Worm (Caenorhabditis elegans) whole organism, L1 larva: Measurements from ENCODE around the gene cyp-32B1.

Experiments used
- aly-2 ChIP-seq: fragments of 150-350 bp; optimal IDR thresholded peaks from 2 replicates; lab custom pipeline; 2014; ENCODE audit warnings: missing biosample characterization, missing genetic modification characterization
- ama-1 ChIP-seq: fragments of 150-350 bp; optimal IDR thresholded peaks from 2 replicates; lab custom pipeline; 2014
- blmp-1 ChIP-seq: fragments of 150-350 bp; optimal IDR thresholded peaks from 2 replicates; lab custom pipeline; 2014; ENCODE audit warnings: missing biosample characterization, missing genetic modification characterization
- ceh-8 ChIP-seq: fragments of 200-800 bp; sonication (Bioruptor generic); optimal IDR thresholded peaks from 2 replicates; lab custom pipeline; 2018; ENCODE audit warnings: mild to moderate bottlenecking, missing genetic modification characterization, moderate library complexity, missing compliant biosample characterization
- ceh-82 ChIP-seq, 3 experiments: fragments of 150-350 bp in 1 of 3; sonication (generic microtip) in 2 of 3; optimal IDR thresholded peaks; 2 replicates each; lab custom pipeline; 2014 to 2017; ENCODE audit warnings: missing biosample characterization in 3 of 3, missing genetic modification characterization in 3 of 3
- ces-1 ChIP-seq: fragments of 150-350 bp; optimal IDR thresholded peaks from 2 replicates; lab custom pipeline; 2014; ENCODE audit warnings: missing biosample characterization, missing genetic modification reagents, missing genetic modification characterization
- dpl-1 ChIP-seq, 3 experiments: fragments of 150-350 bp in 2 of 3; sonication (generic microtip) in 1 of 3; optimal IDR thresholded peaks; 2 replicates each; lab custom pipeline; 2014 to 2017; ENCODE audit warnings: missing biosample characterization in 3 of 3, missing genetic modification characterization in 3 of 3, missing genetic modification reagents in 3 of 3
- efl-1 ChIP-seq, 4 experiments: fragments of 150-350 bp; optimal IDR thresholded peaks in 3 of 4; peaks in 1 of 4; 1 replicate in 1 of 4; 2 replicates in 3 of 4; lab custom pipeline; 2014; ENCODE audit warnings: missing biosample characterization in 2 of 4, missing genetic modification characterization in 2 of 4, missing genetic modification reagents in 2 of 4
- elt-2 ChIP-seq: sonication (generic microtip); optimal IDR thresholded peaks from 2 replicates; lab custom pipeline; 2016; ENCODE audit warnings: missing genetic modification characterization, mild to moderate bottlenecking, inconsistent platforms, missing compliant biosample characterization, missing genetic modification reagents
- ets-5 ChIP-seq: fragments of 200-800 bp; sonication (Bioruptor generic); IDR thresholded peaks from 2 replicates; pipeline ENCODE4 v1.3.6; 2022; ENCODE audit warnings: missing genetic modification characterization, missing compliant biosample characterization
- fkh-8 ChIP-seq: sonication (generic microtip); optimal IDR thresholded peaks from 2 replicates; lab custom pipeline; 2016; ENCODE audit warnings: mild to moderate bottlenecking, missing genetic modification characterization, missing compliant biosample characterization
- fos-1 ChIP-seq: fragments of 150-350 bp; optimal IDR thresholded peaks from 2 replicates; lab custom pipeline; 2014; ENCODE audit warnings: missing biosample characterization, missing genetic modification characterization
- isw-1 ChIP-seq: fragments of 200-800 bp; sonication (Bioruptor generic); IDR thresholded peaks from 2 replicates; pipeline ENCODE4 v1.3.6; 2022; ENCODE audit warnings: missing genetic modification characterization, missing compliant biosample characterization
- jun-1 ChIP-seq: fragments of 150-350 bp; optimal IDR thresholded peaks from 2 replicates; lab custom pipeline; 2014; ENCODE audit warnings: missing biosample characterization, missing genetic modification reagents, missing genetic modification characterization
- lin-13 ChIP-seq: fragments of 150-350 bp; optimal IDR thresholded peaks from 2 replicates; lab custom pipeline; 2014; ENCODE audit warnings: missing biosample characterization, missing genetic modification reagents, missing genetic modification characterization
- lin-35 ChIP-seq, 2 experiments: fragments of 150-350 bp; optimal IDR thresholded peaks; 2 replicates each; lab custom pipeline; 2014; ENCODE audit warnings: missing biosample characterization in 2 of 2, missing genetic modification characterization in 2 of 2, missing genetic modification reagents in 2 of 2
- lsy-2 ChIP-seq, 2 experiments: fragments of 150-350 bp; optimal IDR thresholded peaks; 2 replicates each; lab custom pipeline; 2014; ENCODE audit warnings: missing biosample characterization in 2 of 2, missing genetic modification characterization in 2 of 2
- mab-9 ChIP-seq: fragments of 200-800 bp; sonication (Bioruptor generic); IDR thresholded peaks from 2 replicates; pipeline ENCODE4 v1.3.6; 2022; ENCODE audit warnings: missing genetic modification reagents, missing genetic modification characterization, missing compliant biosample characterization
- mdl-1 ChIP-seq, 2 experiments: fragments of 150-350 bp; optimal IDR thresholded peaks; 2 replicates each; lab custom pipeline; 2014 to 2017; ENCODE audit warnings: missing biosample characterization in 2 of 2, missing genetic modification characterization in 2 of 2, inconsistent platforms in 1 of 2
- mef-2 ChIP-seq: fragments of 150-350 bp; optimal IDR thresholded peaks from 2 replicates; lab custom pipeline; 2014; ENCODE audit warnings: missing biosample characterization, missing genetic modification characterization
- mep-1 ChIP-seq: fragments of 150-350 bp; optimal IDR thresholded peaks from 2 replicates; lab custom pipeline; 2014; ENCODE audit warnings: missing biosample characterization, missing genetic modification characterization
- nhr-11 ChIP-seq: fragments of 150-350 bp; optimal IDR thresholded peaks from 2 replicates; lab custom pipeline; 2014; ENCODE audit warnings: missing biosample characterization, missing genetic modification characterization
- nhr-19 ChIP-seq: fragments of 200-800 bp; sonication (Bioruptor generic); conservative IDR thresholded peaks from 2 replicates; pipeline ENCODE4 v1.3.6; 2022; ENCODE audit warnings: missing genetic modification characterization, missing compliant biosample characterization
- nhr-20 ChIP-seq: sonication (generic microtip); optimal IDR thresholded peaks from 2 replicates; lab custom pipeline; 2016; ENCODE audit warnings: mild to moderate bottlenecking, missing genetic modification characterization, missing compliant biosample characterization
- nhr-28 ChIP-seq: fragments of 150-350 bp; optimal IDR thresholded peaks from 2 replicates; lab custom pipeline; 2014; ENCODE audit warnings: missing biosample characterization, missing genetic modification characterization
- nhr-47 ChIP-seq: sonication (generic microtip); optimal IDR thresholded peaks from 2 replicates; lab custom pipeline; 2016; ENCODE audit warnings: mild to moderate bottlenecking, missing genetic modification characterization, moderate library complexity, missing compliant biosample characterization
- nhr-71 ChIP-seq: sonication (generic microtip); optimal IDR thresholded peaks from 2 replicates; lab custom pipeline; 2016; ENCODE audit warnings: mild to moderate bottlenecking, missing genetic modification characterization, moderate library complexity, missing compliant biosample characterization
- nhr-76 ChIP-seq: sonication (generic microtip); optimal IDR thresholded peaks from 2 replicates; lab custom pipeline; 2017; ENCODE audit warnings: missing biosample characterization, missing genetic modification characterization
- nhr-77 ChIP-seq: fragments of 150-350 bp; optimal IDR thresholded peaks from 2 replicates; lab custom pipeline; 2014; ENCODE audit warnings: missing biosample characterization, missing genetic modification characterization
- nhr-84 ChIP-seq: sonication (generic microtip); optimal IDR thresholded peaks from 2 replicates; lab custom pipeline; 2017; ENCODE audit warnings: missing biosample characterization, missing genetic modification characterization
- nhr-85 ChIP-seq: sonication (generic microtip); peaks from one replicate; lab custom pipeline; 2016; ENCODE audit warnings: missing genetic modification characterization, inconsistent platforms, missing compliant biosample characterization
- nhr-90 ChIP-seq: sonication (generic microtip); optimal IDR thresholded peaks from 2 replicates; lab custom pipeline; 2016; ENCODE audit warnings: mild to moderate bottlenecking, missing genetic modification characterization, missing compliant biosample characterization; ENCODE audit not compliant: poor library complexity
- pax-3 ChIP-seq: fragments of 200-800 bp; sonication (Bioruptor generic); optimal IDR thresholded peaks from 2 replicates; lab custom pipeline; 2018; ENCODE audit warnings: mild to moderate bottlenecking, missing genetic modification characterization, moderate library complexity, missing compliant biosample characterization
- pqm-1 ChIP-seq: sonication (generic microtip); optimal IDR thresholded peaks from 3 replicates; lab custom pipeline; 2017; ENCODE audit warnings: missing biosample characterization, missing genetic modification characterization
- skn-1 ChIP-seq: fragments of 150-350 bp; optimal IDR thresholded peaks from 2 replicates; lab custom pipeline; 2014; ENCODE audit warnings: missing biosample characterization, missing genetic modification characterization
- snu-23 ChIP-seq: sonication (generic microtip); optimal IDR thresholded peaks from 2 replicates; lab custom pipeline; 2016; ENCODE audit warnings: missing genetic modification characterization, missing compliant biosample characterization
- sox-4 ChIP-seq: sonication (generic microtip); optimal IDR thresholded peaks from 2 replicates; lab custom pipeline; 2016; ENCODE audit warnings: missing genetic modification characterization, missing compliant biosample characterization
- sptf-1 ChIP-seq: fragments of 150-350 bp; optimal IDR thresholded peaks from 2 replicates; lab custom pipeline; 2014; ENCODE audit warnings: missing biosample characterization, missing genetic modification characterization
- swsn-7 ChIP-seq: sonication (generic microtip); optimal IDR thresholded peaks from 2 replicates; lab custom pipeline; 2016; ENCODE audit warnings: missing genetic modification characterization, missing compliant biosample characterization
- tlp-1 ChIP-seq: fragments of 150-350 bp; optimal IDR thresholded peaks from 2 replicates; lab custom pipeline; 2014; ENCODE audit warnings: missing biosample characterization, missing genetic modification characterization
- unc-130 ChIP-seq: fragments of 150-350 bp; optimal IDR thresholded peaks from 2 replicates; lab custom pipeline; 2017; ENCODE audit warnings: missing biosample characterization, missing genetic modification characterization, inconsistent platforms
- unc-98 ChIP-seq: fragments of 200-800 bp; sonication (Bioruptor generic); IDR thresholded peaks from 2 replicates; pipeline ENCODE4 v1.3.6; 2022; ENCODE audit warnings: missing genetic modification characterization, missing compliant biosample characterization
- xbp-1 ChIP-seq: sonication (generic microtip); optimal IDR thresholded peaks from 2 replicates; lab custom pipeline; 2016; ENCODE audit warnings: missing genetic modification characterization, missing compliant biosample characterization
- zip-4 ChIP-seq: fragments of 200-800 bp; sonication (Bioruptor generic); optimal IDR thresholded peaks from 2 replicates; lab custom pipeline; 2018; ENCODE audit warnings: mild to moderate bottlenecking, missing genetic modification characterization, moderate library complexity, missing compliant biosample characterization

The cyp-32B1 gene

ce11 chrV:2225130-2225529 lies 23.9 kb upstream of the cyp-32B1 start, which contains the start of gene nhr-103:
Gene nhr-103 (plus strand): TSS chrV:2225430.
- TF ChIP-seq unc-130 (tag; lab: Kevin White, UChicago), result no peak
- TF ChIP-seq ces-1, result no peak
- no peak for TF ChIP-seq fos-1 (tag; lab: Kevin White, UChicago)
- TF ChIP-seq mef-2 (tag; lab: Kevin White, UChicago), result no peak
- no peak for TF ChIP-seq tlp-1 (tag; lab: Kevin White, UChicago)
- TF ChIP-seq nhr-76 (tag; lab: Kevin White, UChicago), result no peak
- TF ChIP-seq xbp-1 (tag; lab: Kevin White, UChicago), result no peak
- TF ChIP-seq sptf-1 (tag; lab: Kevin White, UChicago), result no peak
- no peak for TF ChIP-seq nhr-11
- no peak for TF ChIP-seq pqm-1 (tag; lab: Kevin White, UChicago)
- no peak for TF ChIP-seq nhr-84 (tag; lab: Kevin White, UChicago)

- TF ChIP-seq ama-1 (lab: Kevin White, UChicago), result no peak
- TF ChIP-seq unc-98, result no peak
- TF ChIP-seq lin-13, result no peak
- no peak for TF ChIP-seq sox-4 (tag; lab: Kevin White, UChicago)
- TF ChIP-seq mab-9 (GFP tag; lab: Robert Waterston, UW), result no peak
Measured at ce11 chrV:2221764-2222163, 20.5 kb upstream of the cyp-32B1 start, which contains the start of gene nhr-128. Gene nhr-128 (plus strand): TSS chrV:2222064.

ce11 chrV:2218803-2219202 lies 17.6 kb upstream of the cyp-32B1 start, which contains the start of gene nhr-56:
Gene nhr-56 (plus strand): TSS chrV:2219004.
- TF ChIP-seq ceh-82 (tag; optimal IDR thresholded peaks at IDR 0.05; lab: Kevin White, UChicago), result peak; percentile 11 to 37 (median 13)
- TF ChIP-seq aly-2 (tag; lab: Kevin White, UChicago), result no peak
- no peak for TF ChIP-seq tlp-1 (tag; lab: Kevin White, UChicago)
- TF ChIP-seq dpl-1 (GFP tag; optimal IDR thresholded peaks at IDR 0.05; lab: Kevin White, UChicago), result peak in 1 of 3 experiments; percentile 21
- peak; percentile 39 for TF ChIP-seq blmp-1 (tag; lab: Kevin White, UChicago)
- peak; percentile 15 for TF ChIP-seq nhr-77
- TF ChIP-seq efl-1 (optimal IDR thresholded peaks at IDR 0.05; lab: Kevin White, UChicago), result peak; percentile 23 to 28
- TF ChIP-seq efl-1 (GFP tag; optimal IDR thresholded peaks at IDR 0.05 in 1 of 2; lab: Kevin White, UChicago), result peak; percentile 3 to 87
- peak; percentile 27 for TF ChIP-seq elt-2 (tag; lab: Kevin White, UChicago)
- TF ChIP-seq lin-35 (GFP tag; optimal IDR thresholded peaks at IDR 0.05; lab: Kevin White, UChicago), result peak in 1 of 2 experiments; percentile 63
- peak; percentile 34 for TF ChIP-seq jun-1 (tag; lab: Kevin White, UChicago)
- TF ChIP-seq sox-4 (tag; lab: Kevin White, UChicago), result no peak
- TF ChIP-seq mdl-1 (tag; optimal IDR thresholded peaks at IDR 0.05; lab: Kevin White, UChicago), result peak in 1 of 2 experiments; percentile 38
- TF ChIP-seq nhr-47 (tag; lab: Kevin White, UChicago), result peak; percentile 23
- no peak for TF ChIP-seq isw-1 (GFP tag; lab: Robert Waterston, UW)
- TF ChIP-seq nhr-71, result peak; percentile 62
- TF ChIP-seq mep-1, result peak; percentile 60
- TF ChIP-seq nhr-90 (tag; lab: Kevin White, UChicago), result peak; percentile 38
- TF ChIP-seq swsn-7, result peak; percentile 32
- TF ChIP-seq ets-5 (GFP tag; lab: Robert Waterston, UW), result no peak
- TF ChIP-seq skn-1 (tag; lab: Kevin White, UChicago), result peak; percentile 66
- no peak for TF ChIP-seq pax-3 (tag; lab: Kevin White, UChicago)
- peak; percentile 14; the same call in 1 of the 2 replicates for TF ChIP-seq nhr-19 (GFP tag; lab: Robert Waterston, UW)
- peak; percentile 68 for TF ChIP-seq zip-4 (GFP tag; lab: Kevin White, UChicago)
- TF ChIP-seq ceh-8, result no peak
- no peak for TF ChIP-seq nhr-28
- no peak for TF ChIP-seq nhr-84 (tag; lab: Kevin White, UChicago)
- TF ChIP-seq snu-23 (GFP tag; lab: Kevin White, UChicago), result peak; percentile 56
- TF ChIP-seq fkh-8 (tag; lab: Kevin White, UChicago), result peak; percentile 19
- TF ChIP-seq nhr-20 (tag; lab: Kevin White, UChicago), result peak; percentile 80
- peak; percentile 72 for TF ChIP-seq nhr-85 (tag; lab: Kevin White, UChicago)
- peak in 1 of 2 experiments; percentile 42 for TF ChIP-seq lsy-2 (tag; optimal IDR thresholded peaks at IDR 0.05; lab: Kevin White, UChicago)
